Worm (Caenorhabditis elegans) whole organism, late embryonic: ENCODE results near the gene F40A3.2.

Experiments used
- C08G9.2 ChIP-seq: sonication (generic microtip); optimal IDR thresholded peaks from 2 replicates; lab custom pipeline; 2016; ENCODE audit warnings: mild to moderate bottlenecking, missing genetic modification characterization, moderate library complexity, missing compliant biosample characterization
- C38D4.7 ChIP-seq: fragments of 200-800 bp; sonication (Bioruptor generic); optimal IDR thresholded peaks from 2 replicates; lab custom pipeline; 2018; ENCODE audit warnings: mild to moderate bottlenecking, missing genetic modification characterization, moderate library complexity, missing compliant biosample characterization
- F13H6.1 ChIP-seq: sonication (generic microtip); optimal IDR thresholded peaks from 2 replicates; lab custom pipeline; 2016; ENCODE audit warnings: missing genetic modification characterization, missing compliant biosample characterization
- K02D7.2 ChIP-seq: sonication (generic microtip); optimal IDR thresholded peaks from 2 replicates; lab custom pipeline; 2017; ENCODE audit warnings: mild to moderate bottlenecking, missing genetic modification characterization, missing compliant biosample characterization
- ahr-1 ChIP-seq: sonication (generic microtip); optimal IDR thresholded peaks from 2 replicates; lab custom pipeline; 2016; ENCODE audit warnings: missing genetic modification characterization, missing compliant biosample characterization
- ama-1 ChIP-seq: fragments of 150-350 bp; optimal IDR thresholded peaks from 2 replicates; lab custom pipeline; 2014
- ceh-2 ChIP-seq: sonication (generic microtip); optimal IDR thresholded peaks from 2 replicates; lab custom pipeline; 2016; ENCODE audit warnings: missing genotype, missing genetic modification characterization, missing compliant biosample characterization
- ceh-22 ChIP-seq: sonication (generic microtip); optimal IDR thresholded peaks from 2 replicates; lab custom pipeline; 2017; ENCODE audit warnings: missing biosample characterization, missing genetic modification characterization
- ceh-30 ChIP-seq: fragments of 150-350 bp; optimal IDR thresholded peaks from 2 replicates; lab custom pipeline; 2014; ENCODE audit warnings: missing biosample characterization, missing genetic modification characterization
- ceh-31 ChIP-seq: sonication (generic microtip); optimal IDR thresholded peaks from 2 replicates; lab custom pipeline; 2016; ENCODE audit warnings: missing genetic modification characterization, missing compliant biosample characterization
- ceh-45 ChIP-seq: fragments of 200-800 bp; sonication (Bioruptor generic); IDR thresholded peaks from 2 replicates; pipeline ENCODE4 v1.3.6; 2022; ENCODE audit warnings: missing genetic modification reagents, missing genetic modification characterization, missing compliant biosample characterization
- ceh-6 ChIP-seq: fragments of 200-800 bp; sonication (Bioruptor generic); optimal IDR thresholded peaks from 2 replicates; lab custom pipeline; 2018; ENCODE audit warnings: mild to moderate bottlenecking, missing genetic modification characterization, missing compliant biosample characterization
- che-1 ChIP-seq: sonication (generic microtip); optimal IDR thresholded peaks from 2 replicates; lab custom pipeline; 2016; ENCODE audit warnings: mild to moderate bottlenecking, missing genetic modification characterization, missing compliant biosample characterization
- dve-1 ChIP-seq: sonication (generic microtip); optimal IDR thresholded peaks from 2 replicates; lab custom pipeline; 2017; ENCODE audit warnings: antibody characterized with exemption, mild to moderate bottlenecking, missing genetic modification characterization, missing compliant biosample characterization
- elt-4 ChIP-seq: sonication (generic microtip); optimal IDR thresholded peaks from 2 replicates; lab custom pipeline; 2016; ENCODE audit warnings: missing genetic modification characterization, missing compliant biosample characterization
- ets-4 ChIP-seq: sonication (generic microtip); optimal IDR thresholded peaks from 2 replicates; lab custom pipeline; 2016; ENCODE audit warnings: missing genetic modification characterization, missing compliant biosample characterization
- eyg-1 ChIP-seq: sonication (generic microtip); optimal IDR thresholded peaks from 2 replicates; lab custom pipeline; 2016; ENCODE audit warnings: missing genotype, missing genetic modification characterization, missing compliant biosample characterization
- fax-1 ChIP-seq: sonication (generic microtip); optimal IDR thresholded peaks from 2 replicates; lab custom pipeline; 2016; ENCODE audit warnings: missing genotype, missing genetic modification characterization, missing compliant biosample characterization
- fkh-10 ChIP-seq: fragments of 150-350 bp; optimal IDR thresholded peaks from 2 replicates; lab custom pipeline; 2014; ENCODE audit warnings: missing biosample characterization, missing genetic modification reagents, missing genetic modification characterization
- fkh-6 ChIP-seq: sonication (generic microtip); optimal IDR thresholded peaks from 2 replicates; lab custom pipeline; 2016; ENCODE audit warnings: missing genetic modification characterization, missing compliant biosample characterization
- hlh-15 ChIP-seq: sonication (generic microtip); optimal IDR thresholded peaks from 2 replicates; lab custom pipeline; 2016; ENCODE audit warnings: missing genetic modification characterization, missing compliant biosample characterization
- hlh-30 ChIP-seq: sonication (generic microtip); optimal IDR thresholded peaks from 2 replicates; lab custom pipeline; 2017; ENCODE audit warnings: antibody characterized with exemption, missing genetic modification characterization, missing compliant biosample characterization; ENCODE audit not compliant: insufficient read depth
- hlh-8 ChIP-seq: sonication (generic microtip); optimal IDR thresholded peaks from 2 replicates; lab custom pipeline; 2016; ENCODE audit warnings: missing genotype, missing genetic modification characterization, missing compliant biosample characterization
- lim-6 ChIP-seq: sonication (generic microtip); optimal IDR thresholded peaks from 2 replicates; lab custom pipeline; 2016; ENCODE audit warnings: missing genetic modification characterization, missing compliant biosample characterization
- lin-11 ChIP-seq: fragments of 200-800 bp; sonication (Bioruptor generic); optimal IDR thresholded peaks from 2 replicates; lab custom pipeline; 2018; ENCODE audit warnings: mild to moderate bottlenecking, missing genetic modification characterization, missing compliant biosample characterization
- madf-2 ChIP-seq: sonication (generic microtip); optimal IDR thresholded peaks from 2 replicates; lab custom pipeline; 2017; ENCODE audit warnings: missing genetic modification characterization, missing compliant biosample characterization
- nfya-1 ChIP-seq: sonication (generic microtip); optimal IDR thresholded peaks from 2 replicates; lab custom pipeline; 2017; ENCODE audit warnings: missing genetic modification characterization, mild to moderate bottlenecking, missing compliant biosample characterization, antibody characterized with exemption, moderate library complexity
- nhr-11 ChIP-seq: fragments of 150-350 bp; optimal IDR thresholded peaks from 2 replicates; lab custom pipeline; 2014; ENCODE audit warnings: missing biosample characterization, missing genetic modification characterization
- npax-4 ChIP-seq: sonication (generic microtip); optimal IDR thresholded peaks from 2 replicates; lab custom pipeline; 2016; ENCODE audit warnings: missing genetic modification characterization, missing compliant biosample characterization
- odd-2 ChIP-seq: sonication (generic microtip); optimal IDR thresholded peaks from 2 replicates; lab custom pipeline; 2017; ENCODE audit warnings: antibody characterized with exemption, mild to moderate bottlenecking, missing genetic modification characterization, missing compliant biosample characterization
- pag-3 ChIP-seq: sonication (generic microtip); optimal IDR thresholded peaks from 2 replicates; lab custom pipeline; 2016; ENCODE audit warnings: missing compliant biosample characterization, missing genetic modification characterization, borderline replicate concordance
- pat-9 ChIP-seq: fragments of 200-800 bp; sonication (Bioruptor generic); optimal IDR thresholded peaks from 2 replicates; lab custom pipeline; 2018; ENCODE audit warnings: mild to moderate bottlenecking, missing genetic modification characterization, moderate library complexity, missing compliant biosample characterization
- pax-1 ChIP-seq: fragments of 150-350 bp; optimal IDR thresholded peaks from 2 replicates; lab custom pipeline; 2014; ENCODE audit warnings: missing biosample characterization, missing genetic modification characterization
- pqm-1 ChIP-seq: sonication (generic microtip); optimal IDR thresholded peaks from 2 replicates; lab custom pipeline; 2016; ENCODE audit warnings: missing genetic modification characterization, missing compliant biosample characterization
- ref-2 ChIP-seq: sonication (generic microtip); optimal IDR thresholded peaks from 2 replicates; lab custom pipeline; 2016; ENCODE audit warnings: missing genetic modification characterization, missing compliant biosample characterization
- sdc-2 ChIP-seq: sonication (generic microtip); optimal IDR thresholded peaks from 2 replicates; lab custom pipeline; 2016; ENCODE audit warnings: missing genotype, missing genetic modification characterization, missing compliant biosample characterization
- sox-2 ChIP-seq: fragments of 200-800 bp; sonication (Bioruptor generic); IDR thresholded peaks from 2 replicates; pipeline ENCODE4 v1.3.6; 2022; ENCODE audit warnings: missing genetic modification reagents, missing genetic modification characterization, missing compliant biosample characterization
- syd-9 ChIP-seq: sonication (generic microtip); optimal IDR thresholded peaks from 2 replicates; lab custom pipeline; 2016; ENCODE audit warnings: mild to moderate bottlenecking, missing genetic modification characterization, moderate library complexity, missing compliant biosample characterization
- tbx-7 ChIP-seq: sonication (generic microtip); optimal IDR thresholded peaks from 2 replicates; lab custom pipeline; 2016; ENCODE audit warnings: missing genotype, missing genetic modification characterization, missing compliant biosample characterization
- ttx-3 ChIP-seq: sonication (generic microtip); optimal IDR thresholded peaks from 2 replicates; lab custom pipeline; 2016; ENCODE audit warnings: missing genetic modification reagents, missing genetic modification characterization, missing compliant biosample characterization
- unc-3 ChIP-seq, 2 experiments: fragments of 200-800 bp in 1 of 2; sonication (Bioruptor generic) in 1 of 2; sonication (generic microtip) in 1 of 2; conservative IDR thresholded peaks in 1 of 2; optimal IDR thresholded peaks in 1 of 2; 2 replicates each; pipeline versions ENCODE4 v1.3.6 to Lab custom; 2016 to 2022; ENCODE audit warnings: missing compliant biosample characterization in 2 of 2, missing genetic modification characterization in 2 of 2, missing genetic modification reagents in 1 of 2
- unc-42 ChIP-seq: sonication (generic microtip); optimal IDR thresholded peaks from 2 replicates; lab custom pipeline; 2016; ENCODE audit warnings: missing genotype, missing genetic modification characterization, missing compliant biosample characterization
- unc-55 ChIP-seq: sonication (generic microtip); optimal IDR thresholded peaks from 2 replicates; lab custom pipeline; 2017; ENCODE audit warnings: missing biosample characterization, missing genetic modification reagents, missing genetic modification characterization
- unc-86 ChIP-seq: sonication (generic microtip); optimal IDR thresholded peaks from 2 replicates; lab custom pipeline; 2016; ENCODE audit warnings: missing genetic modification characterization, missing compliant biosample characterization
- zip-5 ChIP-seq: sonication (generic microtip); optimal IDR thresholded peaks from 2 replicates; lab custom pipeline; 2016; ENCODE audit warnings: missing genetic modification characterization, missing compliant biosample characterization
- ztf-16 ChIP-seq: sonication (generic microtip); optimal IDR thresholded peaks from 2 replicates; lab custom pipeline; 2017; ENCODE audit warnings: missing genetic modification characterization, missing compliant biosample characterization

F40A3.2 gene

DNA sequence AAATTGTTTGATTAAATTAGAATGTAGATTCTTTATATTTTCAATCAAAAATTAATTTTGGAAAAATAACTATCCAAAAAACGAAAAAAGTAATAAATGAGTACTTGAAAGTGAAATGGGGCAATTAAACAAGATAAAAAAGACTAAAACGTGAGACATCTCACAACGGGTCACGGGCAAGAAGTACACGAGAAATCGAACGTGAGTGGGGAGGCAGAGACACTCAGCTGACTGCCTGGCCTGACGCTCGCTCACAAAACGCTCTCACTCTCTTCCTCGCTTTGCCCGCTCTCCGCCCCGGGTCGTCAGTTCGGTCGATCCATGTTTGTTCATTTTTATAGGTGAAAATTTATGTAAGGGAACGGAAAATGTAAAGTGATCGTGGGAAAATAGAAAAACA lies 30.5 kb upstream of the F40A3.2 start:
- TF ChIP-seq hlh-30 (tag; lab: Kevin White, UChicago): peak; percentile 72
- TF ChIP-seq unc-42 (tag; lab: Kevin White, UChicago): peak; percentile 5
- no peak for TF ChIP-seq F13H6.1 (tag; lab: Kevin White, UChicago)

ce11 chrV:7852078-7852477 lies 26.6 kb upstream of the F40A3.2 start:
- no peak for TF ChIP-seq K02D7.2 (tag; lab: Kevin White, UChicago)
- TF ChIP-seq ceh-6 (GFP tag; lab: Kevin White, UChicago): no peak
- TF ChIP-seq fax-1 (tag; lab: Kevin White, UChicago): no peak
- no peak for TF ChIP-seq pqm-1 (tag; lab: Kevin White, UChicago)
- TF ChIP-seq syd-9: no peak
- TF ChIP-seq fkh-6 (tag; lab: Kevin White, UChicago): no peak
- no peak for TF ChIP-seq sox-2 (GFP tag; lab: Robert Waterston, UW)

DNA sequence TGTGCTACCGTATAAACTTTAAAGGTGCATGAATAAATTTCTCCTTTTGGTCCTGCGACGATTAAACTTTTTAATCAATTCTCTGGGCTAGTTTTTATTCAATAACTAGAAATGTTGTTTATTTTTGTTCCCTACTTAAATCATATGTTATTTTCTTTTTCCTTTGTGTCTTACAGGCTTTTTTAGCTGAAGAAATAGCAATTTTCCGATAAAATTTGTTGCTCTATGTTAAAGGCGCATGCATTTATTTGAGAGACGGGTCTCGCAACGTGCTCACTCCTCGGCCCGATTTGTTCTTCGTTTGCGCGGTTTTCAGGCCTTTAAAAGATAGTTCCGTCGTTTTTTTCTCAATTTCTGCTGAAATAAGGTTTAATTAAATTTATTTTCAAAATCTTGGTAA lies 24.8 kb upstream of the F40A3.2 start:
- TF ChIP-seq syd-9 (no peak), zip-5 (tag; lab: Kevin White, UChicago) (no peak), odd-2 (tag; lab: Kevin White, UChicago) (no peak), sox-2 (GFP tag; lab: Robert Waterston, UW) (no peak), fkh-10 (no peak), pqm-1 (tag; lab: Kevin White, UChicago) (no peak), nhr-11 (tag; lab: Kevin White, UChicago) (no peak), eyg-1 (no peak), lin-11 (tag; lab: Kevin White, UChicago) (no peak), ets-4 (tag; lab: Kevin White, UChicago) (no peak), ceh-45 (GFP tag; lab: Robert Waterston, UW) (no peak), npax-4 (tag; lab: Kevin White, UChicago) (no peak), unc-55 (no peak), nfya-1 (tag; lab: Kevin White, UChicago) (no peak), ttx-3 (tag; lab: Kevin White, UChicago) (no peak), dve-1 (tag; lab: Kevin White, UChicago) (no peak), ceh-2 (no peak), hlh-15 (no peak), hlh-30 (tag; lab: Kevin White, UChicago) (no peak)

DNA sequence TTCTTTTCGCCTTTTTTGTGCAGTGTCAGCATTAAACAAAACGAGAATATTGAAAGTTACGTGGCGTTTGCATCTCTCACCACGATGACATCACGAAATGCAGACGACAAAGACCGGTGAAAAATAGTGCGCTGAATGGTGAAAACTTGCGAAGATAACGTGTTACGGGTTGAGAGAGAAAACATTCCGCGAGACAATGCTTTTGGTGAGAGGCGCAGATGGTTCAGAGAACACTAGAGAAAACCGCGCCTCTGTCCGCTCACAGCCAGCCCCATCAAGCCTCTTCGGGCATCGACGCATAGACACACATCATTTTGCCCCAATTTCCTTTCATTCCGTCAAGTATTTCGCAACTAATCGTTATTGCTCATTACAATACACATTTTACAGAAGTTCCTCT lies 24.1 kb upstream of the F40A3.2 start, which contains the start of the genes C37C3.9 and C37C3.18:
Gene C37C3.9, minus strand, starts transcription at position 98 of the 400 bp plus-strand sequence.
Gene C37C3.18, plus strand, starts transcription at position 391 of the 400 bp plus-strand sequence.
- TF ChIP-seq ceh-22 (tag; lab: Kevin White, UChicago) (no peak), lin-11 (tag; lab: Kevin White, UChicago) (no peak), unc-3 (GFP tag; conservative IDR thresholded peaks at IDR 0.05; lab: Robert Waterston, UW) (no peak), unc-3 (tag; optimal IDR thresholded peaks at IDR 0.05; lab: Kevin White, UChicago) (no peak), tbx-7 (tag; lab: Kevin White, UChicago) (no peak), C08G9.2 (no peak), ceh-6 (GFP tag; lab: Kevin White, UChicago) (no peak), hlh-8 (tag; lab: Kevin White, UChicago) (no peak), ama-1 (lab: Kevin White, UChicago) (no peak), dve-1 (tag; lab: Kevin White, UChicago) (no peak), hlh-15 (no peak), ahr-1 (no peak), eyg-1 (no peak), sdc-2 (tag; lab: Kevin White, UChicago) (no peak), unc-42 (tag; lab: Kevin White, UChicago) (no peak), ceh-2 (no peak), C38D4.7 (GFP tag; lab: Kevin White, UChicago) (no peak), madf-2 (tag; lab: Kevin White, UChicago) (no peak), ztf-16 (tag; lab: Kevin White, UChicago) (no peak), ref-2 (no peak), ceh-31 (peak; percentile 42), ets-4 (tag; lab: Kevin White, UChicago) (no peak), che-1 (no peak), pax-1 (tag; lab: Kevin White, UChicago) (no peak), unc-86 (tag; lab: Kevin White, UChicago) (no peak), zip-5 (tag; lab: Kevin White, UChicago) (no peak), ceh-30 (tag; lab: Kevin White, UChicago) (no peak), elt-4 (no peak), lim-6 (tag; lab: Kevin White, UChicago) (no peak), nfya-1 (tag; lab: Kevin White, UChicago) (peak; percentile 63), nhr-11 (tag; lab: Kevin White, UChicago) (no peak), pag-3 (tag; lab: Kevin White, UChicago) (no peak), pat-9 (tag; lab: Kevin White, UChicago) (no peak)
